Worm (Caenorhabditis elegans) whole organism, L4 larva: ENCODE measurements around the gene F54H5.5.

Experiments
- F44E2.7 ChIP-seq: fragments of 200-800 bp; sonication (Bioruptor generic); IDR thresholded peaks from 2 replicates; pipeline ENCODE4 v2.1.2; 2022; ENCODE audit warnings: missing genetic modification characterization, missing compliant biosample characterization
- ZK337.2 ChIP-seq: fragments of 200-800 bp; sonication (Bioruptor generic); IDR thresholded peaks from 2 replicates; pipeline ENCODE4 v1.3.6; 2022; ENCODE audit warnings: missing genetic modification reagents, missing genetic modification characterization, missing compliant biosample characterization
- aha-1 ChIP-seq: fragments of 150-350 bp; peaks from one replicate; lab custom pipeline; 2014; ENCODE audit warnings: missing biosample characterization, missing genetic modification characterization
- arid-1 ChIP-seq: fragments of 200-800 bp; sonication (Bioruptor generic); conservative IDR thresholded peaks from 2 replicates; pipeline ENCODE4 v1.3.6; 2022; ENCODE audit warnings: missing genetic modification reagents, missing genetic modification characterization, missing compliant biosample characterization
- attf-4 ChIP-seq: sonication (generic microtip); optimal IDR thresholded peaks from 3 replicates; lab custom pipeline; 2017; ENCODE audit warnings: missing biosample characterization, missing genetic modification characterization
- ceh-32 ChIP-seq: sonication (generic microtip); optimal IDR thresholded peaks from 2 replicates; lab custom pipeline; 2016; ENCODE audit warnings: mild to moderate bottlenecking, missing genetic modification characterization, missing compliant biosample characterization; ENCODE audit not compliant: poor library complexity
- ceh-44 ChIP-seq: fragments of 200-800 bp; sonication (Bioruptor generic); IDR thresholded peaks from 2 replicates; pipeline ENCODE4 v1.3.6; 2022; ENCODE audit warnings: missing genetic modification reagents, missing genetic modification characterization, missing compliant biosample characterization
- ceh-62 ChIP-seq: sonication (generic microtip); optimal IDR thresholded peaks from 2 replicates; lab custom pipeline; 2017; ENCODE audit warnings: missing biosample characterization, missing genetic modification characterization
- ces-1 ChIP-seq: fragments of 150-350 bp; sonication (generic microtip); optimal IDR thresholded peaks from 4 replicates; lab custom pipeline; 2014; ENCODE audit warnings: missing biosample characterization, missing genetic modification reagents, missing genetic modification characterization
- cey-2 ChIP-seq: sonication (generic microtip); optimal IDR thresholded peaks from 3 replicates; lab custom pipeline; 2017; ENCODE audit warnings: missing genetic modification characterization, mild to moderate bottlenecking, missing compliant biosample characterization, antibody characterized with exemption, borderline replicate concordance; ENCODE audit not compliant: insufficient read depth
- dmd-6 ChIP-seq: fragments of 200-800 bp; sonication (Bioruptor generic); IDR thresholded peaks from 2 replicates; pipeline ENCODE4 v1.3.6; 2022; ENCODE audit warnings: missing genetic modification reagents, missing genetic modification characterization, missing compliant biosample characterization
- dmd-8 ChIP-seq: fragments of 200-800 bp; sonication (Bioruptor generic); IDR thresholded peaks from 2 replicates; pipeline ENCODE4 v1.3.6; 2022; ENCODE audit warnings: missing genetic modification characterization, missing compliant biosample characterization
- dpl-1 ChIP-seq: fragments of 150-350 bp; optimal IDR thresholded peaks from 2 replicates; lab custom pipeline; 2014; ENCODE audit warnings: missing biosample characterization, missing genetic modification reagents, missing genetic modification characterization
- duxl-1 ChIP-seq: sonication (generic microtip); optimal IDR thresholded peaks from 2 replicates; lab custom pipeline; 2016; ENCODE audit warnings: mild to moderate bottlenecking, missing genetic modification characterization, moderate library complexity, missing compliant biosample characterization; ENCODE audit not compliant: poor library complexity
- dve-1 ChIP-seq: sonication (generic microtip); optimal IDR thresholded peaks from 2 replicates; lab custom pipeline; 2017; ENCODE audit warnings: antibody characterized with exemption, mild to moderate bottlenecking, missing genetic modification characterization, missing compliant biosample characterization; ENCODE audit not compliant: insufficient read depth
- egl-27 ChIP-seq: sonication (generic microtip); optimal IDR thresholded peaks from 3 replicates; lab custom pipeline; 2017; ENCODE audit warnings: missing biosample characterization, missing genetic modification reagents, missing genetic modification characterization
- fos-1 ChIP-seq: fragments of 150-350 bp; optimal IDR thresholded peaks from 2 replicates; lab custom pipeline; 2014; ENCODE audit warnings: missing biosample characterization, missing genetic modification characterization
- hif-1 ChIP-seq, 2 experiments: sonication (generic microtip); optimal IDR thresholded peaks; 2 replicates each; lab custom pipeline; 2016 to 2017; ENCODE audit warnings: missing compliant biosample characterization in 2 of 2, missing genetic modification characterization in 2 of 2, missing genetic modification reagents in 2 of 2, missing genotype in 2 of 2, mild to moderate bottlenecking in 1 of 2
- hmg-1.1 ChIP-seq: fragments of 200-800 bp; sonication (Bioruptor generic); IDR thresholded peaks from 2 replicates; pipeline ENCODE4 v1.3.6; 2022; ENCODE audit warnings: missing genetic modification reagents, missing genetic modification characterization, missing compliant biosample characterization
- lin-1 ChIP-seq: fragments of 200-800 bp; sonication (Bioruptor generic); IDR thresholded peaks from 2 replicates; pipeline ENCODE4 v1.3.6; 2022; ENCODE audit warnings: missing genetic modification reagents, missing genetic modification characterization, missing compliant biosample characterization
- lin-29 ChIP-seq: fragments of 200-800 bp; sonication (Bioruptor generic); IDR thresholded peaks from 2 replicates; pipeline ENCODE4 v1.3.6; 2022; ENCODE audit warnings: missing genetic modification reagents, missing genetic modification characterization, missing compliant biosample characterization
- lir-3 ChIP-seq: sonication (generic microtip); optimal IDR thresholded peaks from 2 replicates; lab custom pipeline; 2016; ENCODE audit warnings: mild to moderate bottlenecking, missing genetic modification characterization, missing compliant biosample characterization
- madf-5 ChIP-seq, 2 experiments: fragments of 200-800 bp; sonication (Bioruptor generic); IDR thresholded peaks; 2 replicates each; pipeline ENCODE4 v1.3.6; 2022; ENCODE audit warnings: missing compliant biosample characterization in 2 of 2, missing genetic modification characterization in 2 of 2
- mdl-1 ChIP-seq, 2 experiments: fragments of 150-350 bp in 1 of 2; sonication (generic microtip) in 1 of 2; optimal IDR thresholded peaks; 2 replicates each; lab custom pipeline; 2014 to 2017; ENCODE audit warnings: missing biosample characterization in 2 of 2, missing genetic modification characterization in 2 of 2
- mep-1 ChIP-seq: fragments of 150-350 bp; sonication (generic microtip); optimal IDR thresholded peaks from 3 replicates; lab custom pipeline; 2014; ENCODE audit warnings: missing biosample characterization, missing genetic modification characterization
- mxl-2 ChIP-seq: fragments of 200-800 bp; sonication (Bioruptor generic); conservative IDR thresholded peaks from 2 replicates; pipeline ENCODE4 v1.3.6; 2022; ENCODE audit warnings: missing genetic modification reagents, missing genetic modification characterization, missing compliant biosample characterization
- mxl-3 ChIP-seq: fragments of 200-800 bp; sonication (Bioruptor generic); optimal IDR thresholded peaks from 2 replicates; lab custom pipeline; 2018; ENCODE audit warnings: mild to moderate bottlenecking, missing genetic modification characterization, missing compliant biosample characterization
- nhr-10 ChIP-seq: fragments of 150-350 bp; optimal IDR thresholded peaks from 2 replicates; lab custom pipeline; 2014; ENCODE audit warnings: missing biosample characterization, missing genetic modification characterization
- nhr-111 ChIP-seq: fragments of 200-800 bp; sonication (Bioruptor generic); optimal IDR thresholded peaks from 2 replicates; lab custom pipeline; 2018; ENCODE audit warnings: mild to moderate bottlenecking, missing genetic modification characterization, missing compliant biosample characterization
- nhr-237 ChIP-seq: sonication (generic microtip); optimal IDR thresholded peaks from 2 replicates; lab custom pipeline; 2017; ENCODE audit warnings: missing biosample characterization, missing genetic modification characterization
- nhr-25 ChIP-seq: sonication (generic microtip); optimal IDR thresholded peaks from 2 replicates; lab custom pipeline; 2017; ENCODE audit warnings: missing genetic modification characterization, mild to moderate bottlenecking, missing compliant biosample characterization, antibody characterized with exemption, moderate library complexity, borderline replicate concordance; ENCODE audit not compliant: insufficient read depth
- nhr-28 ChIP-seq: fragments of 150-350 bp; optimal IDR thresholded peaks from 2 replicates; lab custom pipeline; 2014; ENCODE audit warnings: missing biosample characterization, missing genetic modification characterization
- nhr-42 ChIP-seq: fragments of 200-800 bp; sonication (Bioruptor generic); IDR thresholded peaks from 2 replicates; pipeline ENCODE4 v1.3.6; 2022; ENCODE audit warnings: missing genetic modification characterization, missing compliant biosample characterization
- nhr-76 ChIP-seq: fragments of 150-350 bp; optimal IDR thresholded peaks from 2 replicates; lab custom pipeline; 2014; ENCODE audit warnings: missing biosample characterization, missing genetic modification characterization
- pha-4 ChIP-seq, 2 experiments: fragments of 150-350 bp in 1 of 2; fragments of 200-800 bp in 1 of 2; sonication (Bioruptor generic) in 1 of 2; IDR thresholded peaks in 1 of 2; optimal IDR thresholded peaks in 1 of 2; 2 replicates each; pipeline versions ENCODE4 v1.3.6 to Lab custom; 2014 to 2022; ENCODE audit warnings: missing genetic modification characterization in 2 of 2, missing genetic modification reagents in 2 of 2, missing biosample characterization in 1 of 2, missing compliant biosample characterization in 1 of 2
- saeg-2 ChIP-seq: fragments of 200-800 bp; sonication (Bioruptor generic); IDR thresholded peaks from 2 replicates; pipeline ENCODE4 v1.3.6; 2022; ENCODE audit warnings: missing genetic modification reagents, missing genetic modification characterization, missing compliant biosample characterization
- sdz-12 ChIP-seq: fragments of 200-800 bp; sonication (Bioruptor generic); optimal IDR thresholded peaks from 2 replicates; lab custom pipeline; 2018; ENCODE audit warnings: mild to moderate bottlenecking, missing genetic modification characterization, missing compliant biosample characterization
- set-16 ChIP-seq: fragments of 200-800 bp; sonication (Bioruptor generic); IDR thresholded peaks from 2 replicates; pipeline ENCODE4 v1.3.6; 2022; ENCODE audit warnings: missing genetic modification reagents, missing genetic modification characterization, missing compliant biosample characterization
- skn-1 ChIP-seq: fragments of 150-350 bp; optimal IDR thresholded peaks from 2 replicates; lab custom pipeline; 2014; ENCODE audit warnings: missing biosample characterization, missing genetic modification characterization
- snpc-1.2 ChIP-seq: fragments of 200-800 bp; sonication (Bioruptor generic); IDR thresholded peaks from 2 replicates; pipeline ENCODE4 v1.3.6; 2022; ENCODE audit warnings: missing genetic modification reagents, missing genetic modification characterization, missing compliant biosample characterization
- spr-1 ChIP-seq: sonication (generic microtip); optimal IDR thresholded peaks from 2 replicates; lab custom pipeline; 2016; ENCODE audit warnings: mild to moderate bottlenecking, missing genetic modification characterization, missing compliant biosample characterization
- tra-1 ChIP-seq: fragments of 200-800 bp; sonication (Bioruptor generic); IDR thresholded peaks from 2 replicates; pipeline ENCODE4 v1.3.6; 2022; ENCODE audit warnings: missing genetic modification reagents, missing genetic modification characterization, missing compliant biosample characterization
- unc-130 ChIP-seq: sonication (generic microtip); optimal IDR thresholded peaks from 2 replicates; lab custom pipeline; 2016; ENCODE audit warnings: missing genetic modification reagents, missing genetic modification characterization, missing compliant biosample characterization
- unc-62 ChIP-seq, 3 experiments: fragments of 150-350 bp in 1 of 3; sonication (generic microtip); optimal IDR thresholded peaks in 2 of 3; peaks in 1 of 3; 1 replicate in 1 of 3; 2 replicates in 2 of 3; lab custom pipeline; 2014 to 2017; ENCODE audit warnings: missing biosample characterization in 3 of 3, missing genetic modification characterization in 3 of 3, missing genetic modification reagents in 3 of 3, missing genotype in 1 of 3
- zfp-3 ChIP-seq: fragments of 200-800 bp; sonication (Bioruptor generic); conservative IDR thresholded peaks from 2 replicates; pipeline ENCODE4 v1.3.6; 2022; ENCODE audit warnings: missing genetic modification reagents, missing genetic modification characterization, missing compliant biosample characterization
- zip-2 ChIP-seq: fragments of 150-350 bp; optimal IDR thresholded peaks from 2 replicates; lab custom pipeline; 2014; ENCODE audit warnings: missing biosample characterization, missing genetic modification characterization
- ztf-11 ChIP-seq: fragments of 150-350 bp; optimal IDR thresholded peaks from 2 replicates; lab custom pipeline; 2014; ENCODE audit warnings: missing biosample characterization, missing genetic modification characterization
- ztf-7 ChIP-seq: fragments of 150-350 bp; optimal IDR thresholded peaks from 2 replicates; lab custom pipeline; 2014; ENCODE audit warnings: missing biosample characterization, missing genetic modification characterization

Gene F54H5.5

ce11 chrII:6615232-6616029 lies 11.7 kb downstream of the F54H5.5 start (continued):
- TF ChIP-seq dve-1 (tag; lab: Kevin White, UChicago) (peak; percentile 66), dmd-6 (GFP tag; lab: Robert Waterston, UW) (peak; percentile 87), mep-1 (tag; lab: Kevin White, UChicago) (no peak), mxl-2 (GFP tag; lab: Robert Waterston, UW) (no peak), ztf-11 (no peak), dmd-8 (GFP tag; lab: Robert Waterston, UW) (no peak), mdl-1 (tag; optimal IDR thresholded peaks at IDR 0.05; lab: Kevin White, UChicago) (no peak), hmg-1.1 (GFP tag; lab: Robert Waterston, UW) (no peak), set-16 (GFP tag; lab: Robert Waterston, UW) (no peak), ZK337.2 (GFP tag; lab: Robert Waterston, UW) (no peak), ceh-44 (GFP tag; lab: Robert Waterston, UW) (no peak), arid-1 (GFP tag; lab: Robert Waterston, UW) (no peak), fos-1 (tag; lab: Kevin White, UChicago) (no peak), mxl-3 (peak; percentile 64), ces-1 (no peak), sdz-12 (GFP tag; lab: Kevin White, UChicago) (no peak), nhr-76 (tag; lab: Kevin White, UChicago) (no peak), lin-1 (0 out of 2 replicates have a peak, but pooled peaks have one; percentile 39), aha-1 (tag; lab: Kevin White, UChicago) (peak; percentile 29), saeg-2 (GFP tag; lab: Robert Waterston, UW) (no peak), nhr-237 (tag; lab: Kevin White, UChicago) (no peak), nhr-111 (GFP tag; lab: Kevin White, UChicago) (no peak), lir-3 (no peak), cey-2 (tag; lab: Kevin White, UChicago) (no peak), zfp-3 (GFP tag; lab: Robert Waterston, UW) (no peak), F44E2.7 (no peak), ceh-32 (tag; lab: Kevin White, UChicago) (no peak), zip-2 (tag; lab: Kevin White, UChicago) (no peak), nhr-28 (peak; percentile 76), snpc-1.2 (GFP tag; lab: Robert Waterston, UW) (no peak), unc-62 (GFP tag; optimal IDR thresholded peaks at IDR 0.05 in 1 of 2; lab: Kevin White, UChicago) (peak in 1 of 2 experiments; percentile 86), unc-62 (tag; optimal IDR thresholded peaks at IDR 0.05; lab: Kevin White, UChicago) (no peak), spr-1 (no peak), attf-4 (tag; lab: Kevin White, UChicago) (no peak), nhr-10 (no peak), ceh-62 (no peak), tra-1 (GFP tag; lab: Robert Waterston, UW) (no peak; the same call in 1 of the 2 replicates), dpl-1 (GFP tag; lab: Kevin White, UChicago) (no peak), nhr-42 (GFP tag; lab: Robert Waterston, UW) (no peak), skn-1 (no peak), madf-5 (GFP tag; IDR thresholded peaks at IDR 0.05; lab: Robert Waterston, UW) (no peak), ztf-7 (tag; lab: Kevin White, UChicago) (no peak), nhr-25 (tag; lab: Kevin White, UChicago) (no peak), duxl-1 (no peak), hif-1 (tag; optimal IDR thresholded peaks at IDR 0.05; lab: Kevin White, UChicago) (no peak), egl-27 (tag; lab: Kevin White, UChicago) (no peak), lin-29 (no peak), unc-130 (GFP tag; lab: Kevin White, UChicago) (no peak), pha-4 (GFP tag; IDR thresholded peaks at IDR 0.05; lab: Robert Waterston, UW) (no peak), pha-4 (tag; optimal IDR thresholded peaks at IDR 0.05; lab: Kevin White, UChicago) (no peak)
